Fruit fly (Drosophila melanogaster) whole organism, wandering third instar larva: ENCODE measurements around the gene Btk.
A peak's percentile ranks its signal among the peaks of the same experiment; 100 is the strongest.

Experiments used
- CG9705 ChIP-seq: fragments of 200-800 bp; sonication (Bioruptor generic); optimal IDR thresholded peaks from 2 replicates; lab custom pipeline; 2018; ENCODE audit warnings: missing biosample characterization, mild to moderate bottlenecking, missing genetic modification characterization
- CrebA ChIP-seq: fragments of 200-800 bp; sonication (Bioruptor generic); optimal IDR thresholded peaks from 2 replicates; lab custom pipeline; 2016; ENCODE audit warnings: missing biosample characterization, mild to moderate bottlenecking, missing genetic modification characterization, borderline replicate concordance
- Dfd ChIP-seq: fragments of >200 bp; optimal IDR thresholded peaks from 2 replicates; lab custom pipeline; 2017; ENCODE audit warnings: missing biosample characterization, missing genetic modification characterization
- Dif ChIP-seq: fragments of 200-275, 200-300 bp; sonication (Bioruptor generic); optimal IDR thresholded peaks from 2 replicates; lab custom pipeline; 2018; ENCODE audit warnings: missing biosample characterization, missing genetic modification characterization; ENCODE audit not compliant: partially characterized antibody
- GATAd ChIP-seq: sonication (Bioruptor generic); optimal IDR thresholded peaks from 2 replicates; lab custom pipeline; 2016; ENCODE audit warnings: missing biosample characterization, missing genetic modification characterization
- HLH106 ChIP-seq: fragments of 200-800 bp; optimal IDR thresholded peaks from 3 replicates; lab custom pipeline; 2019; ENCODE audit warnings: missing biosample characterization, mild to moderate bottlenecking, missing genetic modification characterization, moderate library complexity
- Hr78 ChIP-seq: fragments of >200 bp; optimal IDR thresholded peaks from 2 replicates; lab custom pipeline; 2017; ENCODE audit warnings: missing biosample characterization, missing genetic modification characterization
- Mio ChIP-seq: sonication (Bioruptor generic); optimal IDR thresholded peaks from 2 replicates; lab custom pipeline; 2016; ENCODE audit warnings: missing biosample characterization, missing genetic modification characterization
- Myc ChIP-seq: fragments of >200 bp; optimal IDR thresholded peaks from 2 replicates; lab custom pipeline; 2017
- N ChIP-seq: fragments of >200 bp; optimal IDR thresholded peaks from 2 replicates; lab custom pipeline; 2018; ENCODE audit warnings: missing biosample characterization, missing external identifiers, missing genetic modification characterization
- OdsH ChIP-seq: fragments of 200-800 bp; sonication (Bioruptor generic); optimal IDR thresholded peaks from 2 replicates; lab custom pipeline; 2016; ENCODE audit warnings: missing biosample characterization, mild to moderate bottlenecking, missing genetic modification characterization
- Rel ChIP-seq, 2 experiments: fragments of 200-800 bp; sonication (Bioruptor generic) in 1 of 2; optimal IDR thresholded peaks; 2 replicates in 1 of 2; 3 replicates in 1 of 2; lab custom pipeline; 2016 to 2019; ENCODE audit warnings: mild to moderate bottlenecking in 2 of 2, missing biosample characterization in 2 of 2, missing genetic modification characterization in 2 of 2, moderate library complexity in 1 of 2
- Sp1 ChIP-seq: fragments of 200-800 bp; sonication (Bioruptor generic); optimal IDR thresholded peaks from 3 replicates; lab custom pipeline; 2019; ENCODE audit warnings: missing biosample characterization, mild to moderate bottlenecking, missing genetic modification characterization, moderate library complexity
- Vsx2 ChIP-seq: fragments of 200-300, 225-300 bp; sonication (Bioruptor generic); optimal IDR thresholded peaks from 2 replicates; lab custom pipeline; 2018; ENCODE audit warnings: missing biosample characterization, missing genetic modification characterization; ENCODE audit not compliant: partially characterized antibody
- brk ChIP-seq: fragments of 200-800 bp; sonication (Bioruptor generic); optimal IDR thresholded peaks from 2 replicates; lab custom pipeline; 2016; ENCODE audit warnings: missing biosample characterization, mild to moderate bottlenecking, missing genetic modification characterization
- dl ChIP-seq, 2 experiments: fragments of 175-275, 200-275 bp in 1 of 2; fragments of 200-275 bp in 1 of 2; sonication (Bioruptor generic); optimal IDR thresholded peaks; lab custom pipeline; 2018; ENCODE audit warnings: mild to moderate bottlenecking in 2 of 2, missing biosample characterization in 2 of 2, missing genetic modification characterization in 2 of 2, moderate library complexity in 2 of 2; ENCODE audit not compliant: partially characterized antibody in 2 of 2, insufficient read depth in 1 of 2
- dmrt93B ChIP-seq: fragments of 200-800 bp; sonication (Bioruptor generic); optimal IDR thresholded peaks from 2 replicates; lab custom pipeline; 2018; ENCODE audit warnings: missing biosample characterization, mild to moderate bottlenecking, missing genetic modification characterization
- dsf ChIP-seq: sonication (Bioruptor generic); optimal IDR thresholded peaks from 2 replicates; lab custom pipeline; 2016; ENCODE audit warnings: missing biosample characterization, missing genetic modification characterization, borderline replicate concordance
- ey ChIP-seq: fragments of 200-800 bp; sonication (Bioruptor generic); optimal IDR thresholded peaks from 2 replicates; lab custom pipeline; 2016; ENCODE audit warnings: missing biosample characterization, missing genetic modification characterization
- foxo ChIP-seq, 2 experiments: fragments of 200-800 bp; sonication (Bioruptor generic); optimal IDR thresholded peaks; 2 replicates in 1 of 2; 3 replicates in 1 of 2; lab custom pipeline; 2016 to 2017; ENCODE audit warnings: missing biosample characterization in 2 of 2, missing genetic modification characterization in 2 of 2
- fru ChIP-seq: fragments of 200-800 bp; sonication (Bioruptor generic); optimal IDR thresholded peaks from 3 replicates; lab custom pipeline; 2016; ENCODE audit warnings: missing biosample characterization, mild to moderate bottlenecking, missing genetic modification characterization
- h ChIP-seq: fragments of 200-800 bp; sonication (Bioruptor generic); optimal IDR thresholded peaks from 3 replicates; lab custom pipeline; 2016; ENCODE audit warnings: missing biosample characterization, mild to moderate bottlenecking, missing genetic modification characterization
- jim ChIP-seq: fragments of 175-275, 200-325 bp; sonication (Bioruptor generic); optimal IDR thresholded peaks from 2 replicates; lab custom pipeline; 2016; ENCODE audit warnings: missing biosample characterization, mild to moderate bottlenecking, missing genetic modification characterization
- lola ChIP-seq: fragments of >200 bp; optimal IDR thresholded peaks from 2 replicates; lab custom pipeline; 2017; ENCODE audit warnings: missing biosample characterization, missing genetic modification characterization
- pan ChIP-seq: fragments of >200 bp; optimal IDR thresholded peaks from 2 replicates; lab custom pipeline; 2017
- psq ChIP-seq: fragments of 200-800 bp; sonication (Bioruptor generic); optimal IDR thresholded peaks from 3 replicates; lab custom pipeline; 2017; ENCODE audit warnings: missing biosample characterization, mild to moderate bottlenecking, missing genetic modification characterization, moderate library complexity
- rgr ChIP-seq: fragments of 200-800 bp; sonication (Bioruptor generic); optimal IDR thresholded peaks from 3 replicates; lab custom pipeline; 2016; ENCODE audit warnings: missing biosample characterization, mild to moderate bottlenecking, missing genetic modification characterization
- sage ChIP-seq: fragments of 200-800 bp; sonication (Bioruptor generic); optimal IDR thresholded peaks from 2 replicates; lab custom pipeline; 2016; ENCODE audit warnings: missing biosample characterization, mild to moderate bottlenecking, missing genetic modification characterization
- sv ChIP-seq: fragments of 200-800 bp; sonication (Bioruptor generic); optimal IDR thresholded peaks from 3 replicates; lab custom pipeline; 2016; ENCODE audit warnings: missing biosample characterization, missing genetic modification characterization
- usp ChIP-seq: fragments of >200 bp; optimal IDR thresholded peaks from 2 replicates; lab custom pipeline; 2017; ENCODE audit warnings: missing biosample characterization, missing genetic modification characterization
- woc ChIP-seq: sonication (Bioruptor generic); optimal IDR thresholded peaks from 2 replicates; lab custom pipeline; 2016; ENCODE audit warnings: missing biosample characterization, mild to moderate bottlenecking, missing genetic modification characterization

Btk gene

dm6 chr2L:8334705-8335104, 33.8 kb upstream of the Btk start:
- TF ChIP-seq Myc (peak; percentile 2), Mio (GFP tag; lab: Kevin White, UChicago) (no peak), Dif (GFP tag; lab: Kevin White, UChicago) (peak; percentile 76), OdsH (GFP tag; lab: Kevin White, UChicago) (no peak), Rel (GFP tag; optimal IDR thresholded peaks at IDR 0.05; lab: Kevin White, UChicago) (no peak), Rel (tag; optimal IDR thresholded peaks at IDR 0.05; lab: Kevin White, UChicago) (no peak)

dm6 chr2L:8333624-8334023, 32.7 kb upstream of the Btk start:
- TF ChIP-seq dsf (GFP tag; lab: Kevin White, UChicago) (no peak), dmrt93B (no peak), sv (GFP tag; lab: Kevin White, UChicago) (no peak), Dif (GFP tag; lab: Kevin White, UChicago) (no peak), brk (GFP tag; lab: Kevin White, UChicago) (no peak), Dfd (GFP tag; lab: Kevin White, UChicago) (peak; percentile 97), Hr78 (GFP tag; lab: Kevin White, UChicago) (no peak)

- TF ChIP-seq dmrt93B (no peak), usp (GFP tag; lab: Kevin White, UChicago) (no peak), pan (no peak), h (GFP tag; lab: Kevin White, UChicago) (no peak), Mio (GFP tag; lab: Kevin White, UChicago) (no peak)
These were observed 32.3 kb upstream of the Btk start for dm6 chr2L:8333185-8333584.

dm6 chr2L:8328526-8329097, 27.7 kb upstream of the Btk start:
- TF ChIP-seq ey (GFP tag; lab: Kevin White, UChicago) (no peak), fru (GFP tag; lab: Kevin White, UChicago) (no peak), GATAd (GFP tag; lab: Kevin White, UChicago) (no peak), dmrt93B (no peak), dsf (GFP tag; lab: Kevin White, UChicago) (no peak), OdsH (GFP tag; lab: Kevin White, UChicago) (no peak), sage (GFP tag; lab: Kevin White, UChicago) (no peak), brk (GFP tag; lab: Kevin White, UChicago) (no peak), jim (GFP tag; lab: Kevin White, UChicago) (no peak), HLH106 (tag; lab: Kevin White, UChicago) (no peak), Sp1 (GFP tag; lab: Kevin White, UChicago) (no peak), foxo (GFP tag; optimal IDR thresholded peaks at IDR 0.05; lab: Kevin White, UChicago) (no peak), Vsx2 (GFP tag; lab: Kevin White, UChicago) (no peak), Dfd (GFP tag; lab: Kevin White, UChicago) (no peak)
- TF ChIP-seq, all 38 proteins: peak for 0

dm6 chr2L:8327783-8328327, 27.0 kb upstream of the Btk start:
- TF ChIP-seq ey (GFP tag; lab: Kevin White, UChicago) (no peak), dmrt93B (no peak), dsf (GFP tag; lab: Kevin White, UChicago) (no peak), jim (GFP tag; lab: Kevin White, UChicago) (no peak), psq (GFP tag; lab: Kevin White, UChicago) (no peak), Hr78 (GFP tag; lab: Kevin White, UChicago) (no peak), N (GFP tag; lab: Kevin White, UChicago) (no peak)

- TF ChIP-seq Dif (GFP tag; lab: Kevin White, UChicago) (no peak), HLH106 (tag; lab: Kevin White, UChicago) (no peak), CG9705 (GFP tag; lab: Kevin White, UChicago) (no peak), dl (GFP tag; optimal IDR thresholded peaks at IDR 0.05; lab: Kevin White, UChicago; ENCODE audit: insufficient read depth in 1 of 2, partially characterized antibody in 2 of 2) (no peak), Mio (GFP tag; lab: Kevin White, UChicago) (no peak), lola (GFP tag; lab: Kevin White, UChicago) (no peak), rgr (no peak), sage (GFP tag; lab: Kevin White, UChicago) (no peak), CrebA (no peak), foxo (GFP tag; optimal IDR thresholded peaks at IDR 0.05; lab: Kevin White, UChicago) (no peak), h (GFP tag; lab: Kevin White, UChicago) (no peak), Sp1 (GFP tag; lab: Kevin White, UChicago) (no peak), woc (GFP tag; lab: Kevin White, UChicago) (no peak), pan (no peak), fru (GFP tag; lab: Kevin White, UChicago) (no peak), OdsH (GFP tag; lab: Kevin White, UChicago) (no peak), psq (GFP tag; lab: Kevin White, UChicago) (no peak), brk (GFP tag; lab: Kevin White, UChicago) (no peak), usp (GFP tag; lab: Kevin White, UChicago) (no peak)
These were observed 26.3 kb upstream of the Btk start, which contains the start of gene CG14275 for dm6 chr2L:8327272-8327555. Gene CG14275 (plus strand): TSS chr2L:8327456.
